Worm (Caenorhabditis elegans): Measurements from ENCODE around the gene spe-18.

DNA sequence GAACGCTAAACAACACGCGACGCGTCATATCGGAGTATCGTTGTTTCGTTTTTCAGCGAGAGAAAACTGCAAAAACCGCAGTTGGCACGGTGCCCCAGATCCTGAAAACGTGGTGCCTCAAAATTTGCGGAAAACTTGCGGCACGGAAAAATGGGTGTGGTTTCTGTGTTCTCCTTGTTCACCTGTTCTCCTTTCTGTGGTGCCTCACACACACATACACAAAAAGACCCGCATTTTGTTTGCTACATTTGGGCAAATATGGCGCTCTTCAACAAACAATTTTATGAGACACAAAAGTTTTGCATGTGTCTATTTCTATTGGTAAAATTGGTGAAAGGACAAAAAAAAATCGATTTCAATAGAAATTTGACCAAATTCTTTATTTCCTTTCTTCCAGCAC is 45.6 kb upstream of the spe-18 start:
- no peak for TF ChIP-seq nhr-11 (tag; optimal IDR thresholded peaks at IDR 0.05)
- no peak for TF ChIP-seq unc-39 (tag; optimal IDR thresholded peaks at IDR 0.05)
- no peak for TF ChIP-seq snpc-4 (tag; optimal IDR thresholded peaks at IDR 0.05)
- TF ChIP-seq ztf-11 (tag; optimal IDR thresholded peaks at IDR 0.05) = no peak
- no peak for TF ChIP-seq alr-1 (tag; optimal IDR thresholded peaks at IDR 0.05)
- no peak for TF ChIP-seq lsy-2 (tag; optimal IDR thresholded peaks at IDR 0.05)
- TF ChIP-seq ZK546.5 (tag; optimal IDR thresholded peaks at IDR 0.05) = no peak
